Worm (Caenorhabditis elegans): ENCODE data around the gene C18A11.3.

DNA sequence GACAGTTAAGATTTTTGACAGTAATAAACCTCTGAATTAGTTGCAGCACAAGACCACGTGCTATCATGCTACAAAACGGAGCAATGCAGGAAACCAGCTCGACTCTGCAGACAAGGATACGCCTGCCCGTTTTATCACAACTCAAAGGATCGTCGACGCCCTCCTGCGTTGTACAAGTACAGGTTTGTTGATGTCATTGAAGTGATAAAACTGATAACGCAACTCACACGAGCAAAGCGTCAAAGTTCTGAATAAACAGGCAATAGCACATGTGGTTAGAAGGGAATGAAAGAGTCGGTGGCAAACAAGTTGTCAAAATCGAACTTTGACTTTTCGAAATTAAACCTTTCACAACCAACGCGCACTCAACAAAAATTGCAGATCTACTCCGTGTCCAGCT lies 38.2 kb upstream of the C18A11.3 start:
- TF ChIP-seq unc-62 (GFP tag; optimal IDR thresholded peaks at IDR 0.05) (no peak), nfya-1 (tag; optimal IDR thresholded peaks at IDR 0.05; ENCODE audit: borderline replicate concordance, insufficient read depth) (no peak), lsl-1 (GFP tag; optimal IDR thresholded peaks at IDR 0.05) (no peak)
